Fruit fly (Drosophila melanogaster): ENCODE results near the gene I-t.

I-t gene

DNA sequence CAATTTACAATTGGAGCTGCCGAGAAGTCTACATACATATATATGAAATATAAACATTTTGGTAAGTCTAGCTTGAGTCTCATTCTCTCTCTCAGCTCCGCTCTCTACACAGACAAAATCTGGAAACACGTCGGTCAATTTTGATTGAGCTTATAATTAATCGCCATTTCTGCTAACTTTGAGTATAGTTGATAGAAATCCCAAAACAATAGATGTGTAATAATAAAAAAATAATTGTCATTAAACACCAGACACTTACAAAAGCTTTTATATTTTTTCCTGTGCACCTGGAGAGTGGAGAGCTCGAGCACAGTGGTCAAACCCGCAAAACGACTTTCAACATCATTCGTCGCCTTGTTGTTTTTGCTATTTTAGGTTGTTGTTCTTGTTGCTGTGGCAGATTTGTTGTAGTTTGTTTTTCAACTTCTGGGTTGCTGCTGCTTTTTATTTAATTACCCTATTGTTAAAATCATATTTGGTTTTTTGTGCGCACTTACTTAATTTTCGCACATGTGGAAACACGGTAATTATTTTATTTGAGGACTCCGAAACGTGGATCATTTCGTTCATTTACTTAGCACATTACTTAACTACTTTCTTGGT is 47.1 kb upstream of the I-t start (continued):
- TF ChIP-seq MESR4 (GFP tag; optimal IDR thresholded peaks at IDR 0.05), result peak; percentile 60
- peak; percentile 96 for TF ChIP-seq Nf-YA (GFP tag; IDR thresholded peaks at IDR 0.05)
- peak; percentile 94 for TF ChIP-seq pb (GFP tag; optimal IDR thresholded peaks at IDR 0.05)
- TF ChIP-seq Lpt (GFP tag; optimal IDR thresholded peaks at IDR 0.05), result no peak
- peak; percentile 97 for TF ChIP-seq ems (GFP tag; optimal IDR thresholded peaks at IDR 0.05)
- TF ChIP-seq CG7271 (tag; optimal IDR thresholded peaks at IDR 0.05), result peak; percentile 69
- TF ChIP-seq nmo (GFP tag; optimal IDR thresholded peaks at IDR 0.05), result peak; percentile 96
- TF ChIP-seq amos (GFP tag; IDR thresholded peaks at IDR 0.05; ENCODE audit: partially characterized antibody), result no peak
- peak; percentile 95 for TF ChIP-seq BtbVII (GFP tag; optimal IDR thresholded peaks at IDR 0.05)
- no peak for TF ChIP-seq gfzf (GFP tag; optimal IDR thresholded peaks at IDR 0.05)
- no peak for TF ChIP-seq Kr (GFP tag; optimal IDR thresholded peaks at IDR 0.05)
- TF ChIP-seq CG2120 (GFP tag; optimal IDR thresholded peaks at IDR 0.05), result peak; percentile 98
- peak; percentile 84 for TF ChIP-seq Lhr (GFP tag; optimal IDR thresholded peaks at IDR 0.05)
- TF ChIP-seq CG4730 (GFP tag; IDR thresholded peaks at IDR 0.05), result peak; percentile 95
- TF ChIP-seq salm (tag; optimal IDR thresholded peaks at IDR 0.05), result peak; percentile 94
- peak; percentile 91 for TF ChIP-seq CG6854 (GFP tag; optimal IDR thresholded peaks at IDR 0.05)
- TF ChIP-seq Chrac-16 (GFP tag; optimal IDR thresholded peaks at IDR 0.05), result peak; percentile 96
- peak; percentile 89 for TF ChIP-seq crc (GFP tag; optimal IDR thresholded peaks at IDR 0.05)
- TF ChIP-seq vfl (GFP tag; optimal IDR thresholded peaks at IDR 0.05), result peak; percentile 96
- peak; percentile 92 for TF ChIP-seq cwo (GFP tag; optimal IDR thresholded peaks at IDR 0.05)
- no peak for TF ChIP-seq tll (GFP tag; optimal IDR thresholded peaks at IDR 0.05)
- peak; percentile 93 for TF ChIP-seq CG13123 (GFP tag; optimal IDR thresholded peaks at IDR 0.05)
- TF ChIP-seq Meics (GFP tag; optimal IDR thresholded peaks at IDR 0.05), result peak; percentile 96
- peak; percentile 90 for TF ChIP-seq dati (GFP tag; IDR thresholded peaks at IDR 0.05)
- TF ChIP-seq CG17568 (GFP tag; optimal IDR thresholded peaks at IDR 0.05), result peak; percentile 96
- TF ChIP-seq esg (GFP tag; conservative IDR thresholded peaks at IDR 0.05), result peak; percentile 96
- peak; percentile 79 for TF ChIP-seq exex (tag; optimal IDR thresholded peaks at IDR 0.05)
- peak; percentile 92 for TF ChIP-seq D19A (tag; optimal IDR thresholded peaks at IDR 0.05)
- peak; percentile 96 for TF ChIP-seq CrebB (tag; optimal IDR thresholded peaks at IDR 0.05)
- peak; percentile 88 for TF ChIP-seq NC2α (GFP tag; optimal IDR thresholded peaks at IDR 0.05)
- TF ChIP-seq ATbp (GFP tag; optimal IDR thresholded peaks at IDR 0.05), result peak; percentile 94
- peak; percentile 93 for TF ChIP-seq klu (GFP tag; IDR thresholded peaks at IDR 0.05)
- no peak for TF ChIP-seq ato (GFP tag; IDR thresholded peaks at IDR 0.05; ENCODE audit: partially characterized antibody)
- peak; percentile 95 to 97 for TF ChIP-seq Pdp1 (GFP tag; optimal IDR thresholded peaks at IDR 0.05)
- TF ChIP-seq H15 (GFP tag; IDR thresholded peaks at IDR 0.05), result peak; percentile 97
- TF ChIP-seq Ada2b (GFP tag; IDR thresholded peaks at IDR 0.05), result peak; percentile 97
- TF ChIP-seq her (GFP tag; optimal IDR thresholded peaks at IDR 0.05), result peak; percentile 91
- TF ChIP-seq Abd-B (GFP tag; optimal IDR thresholded peaks at IDR 0.05), result peak; percentile 91
- TF ChIP-seq CG32767 (GFP tag; IDR thresholded peaks at IDR 0.05), result peak; percentile 94
- TF ChIP-seq Hsf (GFP tag; optimal IDR thresholded peaks at IDR 0.05), result peak; percentile 97
- TF ChIP-seq CG9932 (GFP tag; IDR thresholded peaks at IDR 0.05), result peak; percentile 98
- peak; percentile 91 for TF ChIP-seq Bdp1 (GFP tag; optimal IDR thresholded peaks at IDR 0.05)
- peak; percentile 59 for TF ChIP-seq ac (GFP tag; optimal IDR thresholded peaks at IDR 0.05)
- TF ChIP-seq hb (GFP tag; IDR thresholded peaks at IDR 0.05; ENCODE audit: partially characterized antibody), result no peak
- TF ChIP-seq rib (GFP tag; IDR thresholded peaks at IDR 0.05), result peak; percentile 97
- peak; percentile 94 for TF ChIP-seq CG9817 (tag; optimal IDR thresholded peaks at IDR 0.05)
- peak; percentile 96 for TF ChIP-seq tgo (GFP tag; IDR thresholded peaks at IDR 0.05)
- TF ChIP-seq prd (optimal IDR thresholded peaks at IDR 0.05), result no peak
- peak; percentile 96 for TF ChIP-seq prd (GFP tag; IDR thresholded peaks at IDR 0.05)
- TF ChIP-seq Hmr (GFP tag; optimal IDR thresholded peaks at IDR 0.05), result peak; percentile 97
